Fruit fly (Drosophila melanogaster): ENCODE results near the gene CG4229.

CG4229 gene

dm6 chr3L:16581201-16581705 lies 24.6 kb downstream of the CG4229 start, which contains the start of gene Smn (continued):
- TF ChIP-seq Med (GFP tag) (peak; percentile 88), cwo (GFP tag; optimal IDR thresholded peaks at IDR 0.05) (peak; percentile 20), Nf-YA (GFP tag; IDR thresholded peaks at IDR 0.05) (no peak), Oli (tag; optimal IDR thresholded peaks at IDR 0.05) (no peak), br (optimal IDR thresholded peaks at IDR 0.05) (no peak), bbx (GFP tag; IDR thresholded peaks at IDR 0.05; ENCODE audit: partially characterized antibody) (peak; percentile 87), CG13123 (GFP tag; optimal IDR thresholded peaks at IDR 0.05) (no peak), ranshi (GFP tag; IDR thresholded peaks at IDR 0.05) (no peak), sens (GFP tag) (peak; percentile 90), Kr (GFP tag; optimal IDR thresholded peaks at IDR 0.05) (no peak), chinmo (GFP tag; IDR thresholded peaks at IDR 0.05; ENCODE audit: partially characterized antibody) (peak; percentile 78; the same call in 2 of the 4 replicates), caup (GFP tag; optimal IDR thresholded peaks at IDR 0.05; ENCODE audit: severe bottlenecking) (no peak), CG9609 (GFP tag; optimal IDR thresholded peaks at IDR 0.05) (peak; percentile 36), salm (tag; optimal IDR thresholded peaks at IDR 0.05) (no peak), Dek (tag; optimal IDR thresholded peaks at IDR 0.05) (peak; percentile 34), vfl (GFP tag; optimal IDR thresholded peaks at IDR 0.05) (peak; percentile 15), odd (GFP tag; optimal IDR thresholded peaks at IDR 0.05) (no peak), Lhr (GFP tag; optimal IDR thresholded peaks at IDR 0.05) (peak; percentile 35), CG2202 (tag; optimal IDR thresholded peaks at IDR 0.05) (no peak), CG4404 (GFP tag; IDR thresholded peaks at IDR 0.05) (no peak), CG12744 (GFP tag; optimal IDR thresholded peaks at IDR 0.05) (no peak), CG3995 (GFP tag; optimal IDR thresholded peaks at IDR 0.05) (peak; percentile 79), en (GFP tag; optimal IDR thresholded peaks at IDR 0.05) (peak; percentile 9), tio (GFP tag; optimal IDR thresholded peaks at IDR 0.05) (no peak), vnd (GFP tag; IDR thresholded peaks at IDR 0.05; ENCODE audit: partially characterized antibody) (peak; percentile 80), Ravus (GFP tag; IDR thresholded peaks at IDR 0.05) (no peak), CG2129 (GFP tag; IDR thresholded peaks at IDR 0.05; ENCODE audit: partially characterized antibody) (peak; percentile 72), dmrt11E (tag; optimal IDR thresholded peaks at IDR 0.05) (no peak)

dm6 chr3L:16582678-16583315 lies 26.2 kb downstream of the CG4229 start, which contains the start of gene Rpn12:
TSS of gene Rpn12 (plus strand) at chr3L:16583028.
- TF ChIP-seq ranshi (GFP tag; IDR thresholded peaks at IDR 0.05): no peak
- TF ChIP-seq CG6654 (GFP tag; optimal IDR thresholded peaks at IDR 0.05): no peak
- TF ChIP-seq btn (GFP tag; optimal IDR thresholded peaks at IDR 0.05): no peak
- TF ChIP-seq Hand (GFP tag; optimal IDR thresholded peaks at IDR 0.05): no peak
- TF ChIP-seq crc (GFP tag; optimal IDR thresholded peaks at IDR 0.05): no peak
- no peak for TF ChIP-seq dan (GFP tag; IDR thresholded peaks at IDR 0.05)
- TF ChIP-seq CG1603 (tag; optimal IDR thresholded peaks at IDR 0.05): peak; percentile 50
- no peak for TF ChIP-seq CG14050 (GFP tag; IDR thresholded peaks at IDR 0.05)
- TF ChIP-seq hb (GFP tag; IDR thresholded peaks at IDR 0.05; ENCODE audit: partially characterized antibody): peak; percentile 81
- TF ChIP-seq CG6175 (GFP tag; IDR thresholded peaks at IDR 0.05): no peak
- TF ChIP-seq Xbp1 (GFP tag; optimal IDR thresholded peaks at IDR 0.05): peak; percentile 35
- no peak for TF ChIP-seq usp (GFP tag; optimal IDR thresholded peaks at IDR 0.05)
- peak; percentile 50 for TF ChIP-seq CG10267 (tag; optimal IDR thresholded peaks at IDR 0.05)
- no peak for TF ChIP-seq scrt (GFP tag; optimal IDR thresholded peaks at IDR 0.05)
- TF ChIP-seq CG14441 (GFP tag; IDR thresholded peaks at IDR 0.05): no peak
- TF ChIP-seq CG9609 (GFP tag; optimal IDR thresholded peaks at IDR 0.05): no peak
- TF ChIP-seq CG31441 (GFP tag; IDR thresholded peaks at IDR 0.05): 0 out of 2 replicates have a peak, but pooled peaks have one; percentile 29
- no peak for TF ChIP-seq CG10565 (GFP tag; optimal IDR thresholded peaks at IDR 0.05)
- TF ChIP-seq grau (tag; optimal IDR thresholded peaks at IDR 0.05): peak; percentile 49
- TF ChIP-seq Ada2b (GFP tag; IDR thresholded peaks at IDR 0.05): no peak
- TF ChIP-seq CG1024 (GFP tag; IDR thresholded peaks at IDR 0.05): no peak
- TF ChIP-seq h (optimal IDR thresholded peaks at IDR 0.05): no peak
- TF ChIP-seq CG32532 (GFP tag; IDR thresholded peaks at IDR 0.05): peak; percentile 26; the same call in 1 of the 2 replicates
- peak; percentile 26 for TF ChIP-seq Meics (GFP tag; optimal IDR thresholded peaks at IDR 0.05)
- TF ChIP-seq Awh (GFP tag; IDR thresholded peaks at IDR 0.05): no peak
